Fruit fly (Drosophila melanogaster) whole organism, pupa: Measurements from ENCODE around the gene Edem1.

Experiments
- CG10348 ChIP-seq: fragments of 200-800 bp; sonication (Bioruptor generic); IDR thresholded peaks from 2 replicates; pipeline ENCODE4 v1.3.6; 2022; ENCODE audit warnings: missing biosample characterization, missing genetic modification characterization
- CG12605 ChIP-seq: fragments of 200-800 bp; sonication (Bioruptor generic); IDR thresholded peaks from 2 replicates; pipeline ENCODE4 v1.3.6; 2022; ENCODE audit warnings: missing biosample characterization, missing genetic modification characterization
- CG13204 ChIP-seq: fragments of 200-800 bp; sonication (Bioruptor generic); optimal IDR thresholded peaks from 2 replicates; lab custom pipeline; 2018; ENCODE audit warnings: missing biosample characterization, mild to moderate bottlenecking, missing genetic modification characterization, moderate library complexity
- CG14655 ChIP-seq: fragments of 200-800 bp; sonication (Bioruptor generic); optimal IDR thresholded peaks from 3 replicates; lab custom pipeline; 2017; ENCODE audit warnings: mild to moderate bottlenecking, missing biosample characterization, missing genetic modification reagents, missing genetic modification characterization
- CG15710 ChIP-seq: fragments of 200-800 bp; sonication (Bioruptor generic); optimal IDR thresholded peaks from 2 replicates; lab custom pipeline; 2018; ENCODE audit warnings: missing biosample characterization, mild to moderate bottlenecking, missing genetic modification characterization, moderate library complexity
- CG17806 ChIP-seq: fragments of 200-800 bp; sonication (Bioruptor generic); optimal IDR thresholded peaks from 2 replicates; lab custom pipeline; 2018; ENCODE audit warnings: missing biosample characterization, mild to moderate bottlenecking, missing genetic modification characterization, moderate library complexity
- CG32121 ChIP-seq: fragments of 200-800 bp; sonication (Bioruptor generic); IDR thresholded peaks from 2 replicates; pipeline ENCODE4 v1.3.6; 2022; ENCODE audit warnings: missing biosample characterization, missing genetic modification characterization
- CG34367 ChIP-seq: fragments of 200-800 bp; sonication (Bioruptor generic); optimal IDR thresholded peaks from 2 replicates; lab custom pipeline; 2018; ENCODE audit warnings: missing biosample characterization, mild to moderate bottlenecking, missing genetic modification characterization
- CG4496 ChIP-seq: fragments of 200-800 bp; sonication (Bioruptor generic); IDR thresholded peaks from 3 replicates; pipeline ENCODE4 v1.3.6; 2022; ENCODE audit warnings: missing biosample characterization, missing genetic modification characterization
- CG8159 ChIP-seq: fragments of 200-800 bp; sonication (Bioruptor generic); optimal IDR thresholded peaks from 3 replicates; lab custom pipeline; 2018; ENCODE audit warnings: missing biosample characterization, mild to moderate bottlenecking, missing genetic modification characterization, moderate library complexity
- CG8301 ChIP-seq: fragments of 200-800 bp; sonication (Bioruptor generic); optimal IDR thresholded peaks from 2 replicates; lab custom pipeline; 2018; ENCODE audit warnings: missing biosample characterization, mild to moderate bottlenecking, missing genetic modification characterization
- CG9948 ChIP-seq: fragments of 200-800 bp; sonication (Bioruptor generic); optimal IDR thresholded peaks from 2 replicates; lab custom pipeline; 2018; ENCODE audit warnings: missing biosample characterization, mild to moderate bottlenecking, missing genetic modification characterization, moderate library complexity
- D1 ChIP-seq: fragments of 200-800 bp; sonication (Bioruptor generic); optimal IDR thresholded peaks from 2 replicates; lab custom pipeline; 2018; ENCODE audit warnings: missing biosample characterization, mild to moderate bottlenecking, missing genetic modification characterization, moderate library complexity
- EcR ChIP-seq: fragments of 200-800 bp; sonication (Bioruptor generic); optimal IDR thresholded peaks from 3 replicates; lab custom pipeline; 2019; ENCODE audit warnings: missing biosample characterization, missing genetic modification characterization, mild to moderate bottlenecking, moderate library complexity, missing genetic modification reagents
- Ets98B ChIP-seq: fragments of 200-800 bp; sonication (Bioruptor generic); IDR thresholded peaks from 2 replicates; pipeline ENCODE4 v1.3.6; 2022; ENCODE audit warnings: missing biosample characterization, missing genetic modification characterization
- Pif1A ChIP-seq: fragments of 200-800 bp; sonication (Bioruptor generic); optimal IDR thresholded peaks from 3 replicates; lab custom pipeline; 2016; ENCODE audit warnings: missing biosample characterization, missing genetic modification characterization
- Pif1B ChIP-seq: fragments of 200-800 bp; sonication (Bioruptor generic); optimal IDR thresholded peaks from 3 replicates; lab custom pipeline; 2016; ENCODE audit warnings: missing biosample characterization, missing genetic modification characterization
- Snoo ChIP-seq: fragments of 200-800 bp; sonication (Bioruptor generic); optimal IDR thresholded peaks from 3 replicates; lab custom pipeline; 2017; ENCODE audit warnings: missing biosample characterization, mild to moderate bottlenecking, missing genetic modification characterization, inconsistent platforms
- fd96Ca ChIP-seq: fragments of 200-800 bp; sonication (Bioruptor generic); IDR thresholded peaks from 3 replicates; pipeline ENCODE4 v1.3.6; 2022; ENCODE audit warnings: missing biosample characterization, missing genetic modification characterization
- gl ChIP-seq: fragments of 200-800 bp; sonication (Bioruptor generic); optimal IDR thresholded peaks from 2 replicates; lab custom pipeline; 2018; ENCODE audit warnings: missing biosample characterization, mild to moderate bottlenecking, missing genetic modification characterization
- rn ChIP-seq: fragments of 200-800 bp; sonication (Bioruptor generic); IDR thresholded peaks from 2 replicates; pipeline ENCODE4 v1.3.6; 2022; ENCODE audit warnings: missing biosample characterization, missing genetic modification characterization

Edem1 gene

DNA sequence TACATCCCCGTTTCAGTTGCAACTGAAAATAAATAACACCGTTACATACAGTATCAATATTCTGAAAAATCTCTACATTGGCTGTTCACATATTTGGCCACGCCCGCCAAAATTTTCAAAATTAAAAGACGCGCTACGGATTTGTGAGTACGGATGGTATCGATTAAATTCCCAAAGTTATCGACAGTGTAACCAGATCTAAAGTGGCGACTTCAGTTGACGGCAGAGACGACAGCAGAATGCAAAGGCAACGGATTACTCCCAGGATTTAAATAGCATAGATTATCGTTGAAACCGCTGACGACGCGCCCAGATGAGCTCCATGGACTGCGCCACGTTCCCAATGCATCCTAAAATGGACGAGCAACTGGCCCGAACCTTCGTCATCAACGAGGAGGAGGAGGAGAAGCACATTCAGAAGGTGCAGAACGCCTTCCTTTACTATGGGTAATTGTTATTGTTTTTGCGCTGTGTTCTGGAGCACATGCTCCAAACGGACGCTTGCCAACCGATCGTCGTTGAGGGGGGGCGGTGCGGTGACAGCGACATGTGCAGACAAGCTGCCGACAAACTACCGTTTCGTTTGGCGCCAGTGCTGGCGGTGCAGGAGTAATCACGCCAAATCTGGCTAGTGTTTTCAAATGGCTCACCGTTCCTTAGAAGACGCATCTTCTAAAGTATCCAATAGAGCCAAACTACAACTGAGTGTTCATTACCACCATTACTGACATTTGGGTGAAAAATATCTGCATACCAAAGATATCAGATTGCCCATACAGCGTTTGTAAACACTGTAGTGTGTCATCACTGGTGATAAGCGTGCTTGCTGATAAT, 19.1 kb upstream of the Edem1 start, which contains the start of gene CG11596:
TSS of gene CG11596 (plus strand) at position 211 of the 834 bp plus-strand sequence.
- TF ChIP-seq CG4496 (GFP tag; lab: Robert Waterston, UW), result 0 out of 3 replicates have a peak, but pooled peaks have one; percentile 20
- 0 out of 2 replicates have a peak, but pooled peaks have one; percentile 15 for TF ChIP-seq CG32121
- no peak for TF ChIP-seq CG10348
- TF ChIP-seq, all 21 proteins: peak for 2

DNA sequence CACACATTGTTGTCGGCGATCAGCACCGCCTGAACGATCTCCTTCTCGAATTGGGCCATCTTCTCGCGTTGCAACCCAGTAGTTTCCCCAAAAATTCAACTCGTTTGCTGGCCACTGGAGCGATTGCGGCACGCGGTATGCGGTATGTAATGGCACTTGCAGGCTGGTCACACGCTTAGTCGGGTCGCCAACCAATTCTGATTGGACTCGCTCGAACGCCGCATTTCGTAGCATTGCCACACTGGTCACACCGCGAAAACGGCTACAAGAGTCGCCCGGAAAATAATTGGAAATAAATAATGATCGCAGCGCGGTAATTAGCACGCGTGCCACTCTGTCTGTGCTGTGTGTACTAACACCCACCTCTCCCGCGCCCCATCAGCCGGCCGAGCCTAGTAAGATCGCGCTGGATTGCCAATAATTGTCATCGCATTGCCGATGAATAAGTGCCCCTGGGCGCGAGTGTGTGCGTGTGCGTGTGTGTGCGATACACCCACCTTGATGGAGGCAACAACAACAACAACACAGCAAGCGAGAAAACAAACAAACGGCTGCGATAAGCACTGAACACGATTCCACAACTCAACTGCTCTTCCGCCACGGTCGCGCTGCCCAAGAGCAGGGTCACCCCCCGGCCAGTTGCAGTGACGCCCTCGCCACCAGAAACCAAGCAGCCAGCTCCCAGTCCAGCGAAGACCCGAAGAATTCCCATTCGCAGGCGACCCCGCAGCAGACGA, 14.3 kb upstream of the Edem1 start, which contains the start of the genes eIF2Bepsilon and Ocrl:
TSS of gene eIF2Bepsilon (minus strand) at position 110 of the 737 bp plus-strand sequence.
TSS of gene Ocrl (plus strand) at position 217 of the 737 bp plus-strand sequence.
- no peak for TF ChIP-seq CG17806 (tag; lab: Kevin White, UChicago)
- no peak for TF ChIP-seq CG15710 (tag; lab: Kevin White, UChicago)
- peak; percentile 49 for TF ChIP-seq EcR

DNA sequence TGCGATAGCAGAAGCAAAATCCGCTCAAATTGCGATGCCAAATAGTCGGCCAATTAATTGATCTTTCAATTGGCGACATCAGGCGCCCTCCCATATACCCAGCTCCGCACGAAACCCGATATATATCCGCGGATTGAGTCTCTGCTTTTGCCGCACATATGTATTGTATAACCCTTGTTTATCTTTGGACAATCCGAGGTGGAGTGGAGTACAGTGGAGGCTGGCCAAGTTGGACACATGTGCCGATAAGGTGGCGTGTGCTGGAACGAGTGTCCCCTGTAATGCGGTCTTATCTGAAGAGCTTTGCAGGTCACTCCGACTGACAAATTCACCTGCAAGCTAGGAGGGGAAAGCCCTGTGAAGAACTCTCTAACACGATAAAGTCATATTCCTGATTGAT, 906 bp upstream of the Edem1 start:
- TF ChIP-seq CG8301 (tag; lab: Kevin White, UChicago) (no peak), Ets98B (GFP tag; lab: Robert Waterston, UW) (no peak), CG32121 (no peak), fd96Ca (GFP tag; lab: Robert Waterston, UW) (no peak), CG14655 (GFP tag; lab: Kevin White, UChicago) (no peak), CG9948 (no peak), gl (tag; lab: Kevin White, UChicago) (no peak), rn (no peak)
- TF ChIP-seq, all 21 proteins: peak for 0

DNA sequence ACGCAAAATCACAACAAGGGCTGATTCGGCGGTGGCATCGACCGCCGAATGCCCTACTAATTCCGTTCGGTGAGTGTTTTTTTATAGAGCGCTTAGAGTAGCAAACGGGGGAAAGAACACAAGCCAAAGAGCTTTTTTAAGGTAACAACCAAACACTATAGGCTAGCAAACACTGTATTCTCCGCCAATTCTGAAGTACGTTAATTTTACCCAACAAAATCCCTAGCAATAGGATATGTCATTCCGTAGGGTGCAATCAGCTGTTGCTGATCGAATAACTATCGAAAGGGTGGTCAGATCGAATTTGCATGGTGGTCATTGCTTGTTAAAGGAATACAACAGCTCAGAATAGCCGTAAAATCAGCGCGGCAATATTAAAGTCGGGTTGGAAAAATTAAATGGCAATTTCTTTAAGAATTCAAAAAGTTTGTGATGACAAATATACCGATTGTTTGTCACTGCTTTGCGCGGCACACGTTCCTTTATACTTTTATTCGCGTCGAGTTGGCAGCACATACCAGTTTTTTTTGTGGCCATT, 831 bp downstream of the Edem1 start, which contains the start of gene mip130:
TSS of gene mip130 (plus strand) at position 513 of the 538 bp plus-strand sequence.
- TF ChIP-seq CG13204 (no peak), CG14655 (GFP tag; lab: Kevin White, UChicago) (no peak), CG8159 (tag; lab: Kevin White, UChicago) (peak; percentile 63), CG34367 (tag; lab: Kevin White, UChicago) (peak; percentile 40), CG8301 (tag; lab: Kevin White, UChicago) (peak; percentile 59), CG17806 (tag; lab: Kevin White, UChicago) (peak; percentile 48), fd96Ca (GFP tag; lab: Robert Waterston, UW) (peak; percentile 57; the same call in 1 of the 3 replicates), CG32121 (peak; percentile 41; the same call in 1 of the 2 replicates), CG15710 (tag; lab: Kevin White, UChicago) (peak; percentile 54), Ets98B (GFP tag; lab: Robert Waterston, UW) (peak; percentile 50), EcR (peak; percentile 25), rn (no peak), gl (tag; lab: Kevin White, UChicago) (peak; percentile 21), Pif1B (GFP tag; lab: Kevin White, UChicago) (peak; percentile 47), D1 (tag; lab: Kevin White, UChicago) (no peak), Snoo (peak; percentile 29), CG9948 (peak; percentile 44), CG12605 (GFP tag; lab: Robert Waterston, UW) (no peak), Pif1A (GFP tag; lab: Kevin White, UChicago) (peak; percentile 59), CG4496 (GFP tag; lab: Robert Waterston, UW) (peak; percentile 62; the same call in 2 of the 3 replicates)

DNA sequence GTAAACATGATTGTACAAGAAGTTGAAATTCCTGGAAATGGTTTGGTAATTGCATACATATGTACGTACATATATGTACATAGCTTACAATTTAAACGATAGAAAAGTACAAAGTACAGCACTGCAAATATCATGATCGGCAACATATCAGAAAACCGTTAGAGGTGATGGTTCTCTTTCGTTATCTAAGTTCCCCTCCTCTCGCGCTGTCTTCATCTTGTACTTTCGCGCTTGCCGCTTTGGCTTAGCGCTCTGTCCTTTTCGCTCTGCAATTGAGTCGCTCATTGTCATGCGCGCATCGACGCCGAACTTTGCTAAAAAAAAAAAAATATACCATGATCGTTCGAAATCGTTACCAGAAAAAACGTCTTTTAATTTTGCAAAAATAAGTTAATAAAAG, 4.7 kb downstream of the Edem1 start:
- no peak for TF ChIP-seq CG14655 (GFP tag; lab: Kevin White, UChicago)
- no peak for TF ChIP-seq CG9948
- TF ChIP-seq fd96Ca (GFP tag; lab: Robert Waterston, UW), result no peak
- TF ChIP-seq D1 (tag; lab: Kevin White, UChicago), result no peak
- no peak for TF ChIP-seq CG10348
- TF ChIP-seq CG17806 (tag; lab: Kevin White, UChicago), result no peak
- TF ChIP-seq Pif1A (GFP tag; lab: Kevin White, UChicago), result no peak

DNA sequence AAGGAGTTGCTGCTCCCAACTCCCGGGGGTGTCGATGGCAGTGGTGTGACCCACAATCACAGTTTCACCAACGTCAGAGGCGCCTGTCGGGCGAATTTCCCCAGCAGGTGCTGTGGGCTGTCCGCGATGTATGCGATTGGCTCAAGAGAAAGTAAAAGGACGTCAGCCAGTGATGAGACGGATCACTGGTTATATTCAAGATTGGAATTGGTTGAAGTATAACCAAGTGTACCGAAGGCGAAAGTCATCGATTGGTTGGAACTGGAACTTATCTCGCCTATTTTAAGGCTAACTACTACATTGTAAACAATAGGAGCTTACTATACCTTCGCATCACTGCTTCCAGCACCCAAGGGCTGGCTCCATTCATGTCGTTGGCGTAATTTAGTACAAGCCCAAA, 5.5 kb downstream of the Edem1 start, which contains the start of gene CG32801:
TSS of gene CG32801 (minus strand) at position 101 of the 400 bp plus-strand sequence.
- TF ChIP-seq CG12605 (GFP tag; lab: Robert Waterston, UW), result no peak
- no peak for TF ChIP-seq CG13204
- TF ChIP-seq CG34367 (tag; lab: Kevin White, UChicago), result no peak
- no peak for TF ChIP-seq CG10348
- TF ChIP-seq CG15710 (tag; lab: Kevin White, UChicago), result no peak
- TF ChIP-seq Ets98B (GFP tag; lab: Robert Waterston, UW), result no peak
- no peak for TF ChIP-seq CG8159 (tag; lab: Kevin White, UChicago)
- TF ChIP-seq Pif1A (GFP tag; lab: Kevin White, UChicago), result no peak
- no peak for TF ChIP-seq gl (tag; lab: Kevin White, UChicago)
- TF ChIP-seq D1 (tag; lab: Kevin White, UChicago), result no peak
- no peak for TF ChIP-seq CG9948
- no peak for TF ChIP-seq CG32121
- no peak for TF ChIP-seq CG4496 (GFP tag; lab: Robert Waterston, UW)
- TF ChIP-seq rn, result no peak
- TF ChIP-seq CG8301 (tag; lab: Kevin White, UChicago), result no peak
- TF ChIP-seq, all 21 proteins: peak for 0
